Fruit fly (Drosophila melanogaster) ovary, adult (tissue): ENCODE data around the gene CG1840.

Experiments used
- CG17801 ChIP-seq: fragments of 200-800 bp; optimal IDR thresholded peaks from 2 replicates; lab custom pipeline; 2019; ENCODE audit warnings: missing biosample characterization, mild to moderate bottlenecking, missing genetic modification characterization, moderate library complexity; ENCODE audit not compliant: partially characterized antibody

CG1840 gene

DNA sequence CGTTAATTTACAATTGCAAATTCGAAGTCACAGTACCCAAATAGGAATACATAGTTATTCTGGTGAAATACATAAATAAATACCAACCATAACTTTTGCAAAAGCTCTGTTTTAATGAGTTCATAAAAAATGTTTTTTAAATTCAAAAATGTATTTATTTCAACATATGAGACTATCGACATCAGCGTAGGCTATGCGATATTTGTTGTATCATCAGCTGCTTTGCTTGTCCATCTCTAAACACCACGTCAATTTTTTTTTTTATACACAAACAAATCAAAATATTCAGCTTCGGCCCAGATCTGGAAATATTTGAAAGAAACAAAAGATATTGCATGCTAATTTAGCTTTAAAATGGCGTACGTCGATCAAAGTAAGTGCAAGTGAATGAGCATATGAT, at the start of gene CG1840:
CG1840 (plus strand) TSS at position 211 of the 400 bp plus-strand sequence.
- TF ChIP-seq CG17801 (GFP tag; lab: Kevin White, UChicago) = peak; percentile 33

DNA sequence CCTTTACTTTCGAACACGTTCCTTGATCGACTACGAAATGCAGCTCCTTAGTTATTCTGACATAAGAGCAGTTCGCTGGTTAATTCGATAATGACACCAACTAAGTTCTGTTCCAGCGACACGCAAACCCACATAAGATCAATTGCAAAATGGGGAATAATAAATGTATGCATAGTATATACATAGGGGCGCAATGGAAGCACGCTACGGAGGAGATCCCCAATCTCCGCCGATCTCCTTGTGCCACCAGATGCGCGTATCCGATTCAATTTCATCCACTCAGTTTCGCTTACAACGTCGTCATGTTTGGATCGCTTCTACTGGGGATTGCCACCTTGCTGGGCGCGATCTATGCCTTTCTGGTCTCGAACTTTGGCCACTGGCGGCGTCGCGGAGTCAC, 48.8 kb upstream of the CG1840 start, which contains the start of gene Cyp28c1:
Cyp28c1 (plus strand) TSS at position 301 of the 400 bp plus-strand sequence.
- no peak for TF ChIP-seq CG17801 (GFP tag; lab: Kevin White, UChicago)

DNA sequence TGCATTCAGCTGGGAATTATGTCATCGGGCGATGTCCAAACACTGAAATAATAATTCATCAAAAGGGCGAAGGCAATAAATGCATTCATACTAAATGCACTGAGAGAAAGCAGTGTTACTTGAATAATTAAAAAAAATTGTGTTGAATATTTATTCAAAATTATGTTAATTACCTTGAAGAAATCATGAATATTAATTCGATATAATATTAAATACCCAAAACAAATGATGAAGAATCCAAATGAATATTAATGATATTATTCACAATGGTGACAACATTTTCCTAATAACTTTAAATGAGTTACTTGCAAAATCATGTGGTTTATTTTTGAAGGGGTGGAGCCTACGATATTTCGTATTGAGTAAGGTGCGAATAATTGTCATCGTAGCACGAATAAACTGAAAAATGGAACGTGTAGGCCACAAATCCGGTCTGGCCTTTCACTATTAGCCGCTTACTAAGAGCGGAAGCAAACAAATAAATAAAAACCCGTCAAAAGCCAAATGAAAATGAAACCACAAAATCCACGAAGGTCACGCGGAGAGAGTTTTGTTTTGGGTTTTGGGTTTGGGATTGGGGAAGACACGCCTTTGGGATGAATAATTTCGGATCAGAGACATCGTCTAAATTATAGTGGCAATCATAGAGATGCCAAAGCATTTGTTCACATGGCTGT, 46.3 kb upstream of the CG1840 start:
- no peak for TF ChIP-seq CG17801 (GFP tag; lab: Kevin White, UChicago)

DNA sequence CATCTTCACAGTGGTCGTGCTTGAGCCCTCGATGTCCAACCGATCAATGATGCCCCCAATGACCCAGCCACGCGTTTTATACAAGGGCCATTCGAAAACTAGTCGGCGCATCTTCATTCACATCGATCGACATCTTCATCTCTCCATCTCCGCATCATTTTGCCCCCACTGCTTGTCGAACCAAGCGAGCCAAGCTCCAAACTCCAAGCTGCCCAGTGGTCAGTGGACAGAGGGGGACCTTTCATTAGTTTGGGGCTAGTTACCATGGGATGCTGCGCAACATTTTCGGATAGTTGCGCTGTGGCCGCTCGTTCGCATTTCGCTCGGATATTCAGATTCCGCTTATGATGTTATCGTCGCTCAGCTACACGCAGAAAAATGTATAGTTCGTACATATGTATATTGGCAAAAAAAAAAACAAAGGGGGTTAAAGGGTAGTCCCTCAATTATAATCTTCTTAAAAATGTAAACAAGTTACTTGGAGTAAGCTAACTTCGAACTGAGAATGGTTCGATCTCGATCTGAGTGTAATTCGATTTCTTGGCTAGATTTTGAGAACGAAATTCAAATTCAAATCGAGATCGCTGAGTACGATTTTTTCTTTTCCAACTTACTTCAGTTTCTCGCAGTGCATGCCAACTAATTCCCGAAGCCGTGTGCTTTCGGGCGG, 42.0 kb upstream of the CG1840 start, which contains the start of gene CG15740:
CG15740 (minus strand) TSS at position 51 of the 670 bp plus-strand sequence.
- no peak for TF ChIP-seq CG17801 (GFP tag; lab: Kevin White, UChicago)

DNA sequence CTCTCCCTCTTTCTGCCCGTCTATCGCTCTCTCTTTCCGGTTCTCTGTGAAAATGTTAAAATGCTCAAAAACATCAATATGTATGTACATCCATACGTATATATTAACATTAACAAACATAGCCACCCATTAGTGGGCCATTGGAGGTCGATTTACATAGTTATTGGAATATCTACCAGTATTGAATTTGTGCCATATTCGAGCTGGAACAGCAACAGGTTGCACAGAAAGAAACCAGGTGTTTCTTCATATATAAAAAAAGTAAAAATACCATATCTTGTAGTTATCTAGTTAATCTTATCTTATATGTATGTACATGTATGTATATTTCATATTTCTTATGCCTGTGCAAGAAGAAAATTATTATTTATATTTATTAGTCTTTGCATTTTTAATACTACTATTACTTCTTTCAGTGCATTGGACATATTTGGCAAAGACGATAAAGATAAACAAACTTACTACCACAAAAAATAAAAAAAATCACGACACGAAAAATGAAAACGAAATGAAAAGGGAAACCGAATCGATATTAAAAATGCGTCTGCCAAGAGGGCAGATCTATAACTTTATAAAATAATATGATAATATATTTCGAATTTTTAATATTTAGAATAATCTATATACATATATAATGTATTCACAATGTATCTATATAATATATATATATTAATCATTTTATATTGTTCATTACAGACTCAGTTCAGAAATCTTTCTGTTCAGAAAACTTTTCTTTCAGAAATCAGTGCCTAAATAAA, 39.5 kb upstream of the CG1840 start:
- no peak for TF ChIP-seq CG17801 (GFP tag; lab: Kevin White, UChicago)

DNA sequence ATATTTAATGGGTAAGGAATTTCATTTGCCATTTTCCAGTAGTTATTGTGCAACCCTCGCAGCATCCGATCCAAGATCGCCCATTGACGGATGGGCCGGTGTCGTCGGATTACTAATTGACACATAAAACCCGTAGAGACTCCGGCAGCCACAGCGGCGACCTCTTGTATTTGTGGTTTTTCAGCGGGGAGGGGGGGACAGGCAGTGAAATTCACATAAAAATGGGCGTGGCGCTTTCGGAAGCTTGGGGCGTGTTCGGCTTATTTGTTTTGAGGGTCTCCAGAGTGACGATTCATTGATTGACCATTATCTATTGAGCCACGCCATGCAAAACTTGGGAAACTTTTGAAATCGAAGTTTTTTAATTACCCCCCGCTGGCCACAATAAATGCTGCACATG, 38.9 kb upstream of the CG1840 start:
- no peak for TF ChIP-seq CG17801 (GFP tag; lab: Kevin White, UChicago)

DNA sequence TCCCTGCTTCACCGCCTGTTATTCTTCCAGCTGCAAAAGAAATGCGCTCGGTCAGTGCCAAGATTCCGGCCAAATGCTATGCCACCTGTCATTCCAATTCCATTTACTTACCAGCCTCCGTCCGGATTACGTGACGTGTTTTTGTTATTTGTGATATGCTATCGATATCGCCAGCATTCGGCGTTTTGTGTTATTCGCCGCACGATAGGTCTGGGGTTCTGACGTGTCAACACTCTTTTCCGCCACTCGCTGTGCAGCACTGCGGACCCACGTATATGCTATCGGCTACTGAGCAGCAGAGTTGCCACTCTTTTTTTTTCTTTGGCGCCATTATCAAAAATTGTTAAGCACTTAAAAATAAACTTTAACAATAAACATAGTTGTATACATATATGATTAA, 35.8 kb upstream of the CG1840 start, which contains the start of gene p24-1:
p24-1 (minus strand) TSS at position 221 of the 400 bp plus-strand sequence.
- TF ChIP-seq CG17801 (GFP tag; lab: Kevin White, UChicago) = peak; percentile 66

DNA sequence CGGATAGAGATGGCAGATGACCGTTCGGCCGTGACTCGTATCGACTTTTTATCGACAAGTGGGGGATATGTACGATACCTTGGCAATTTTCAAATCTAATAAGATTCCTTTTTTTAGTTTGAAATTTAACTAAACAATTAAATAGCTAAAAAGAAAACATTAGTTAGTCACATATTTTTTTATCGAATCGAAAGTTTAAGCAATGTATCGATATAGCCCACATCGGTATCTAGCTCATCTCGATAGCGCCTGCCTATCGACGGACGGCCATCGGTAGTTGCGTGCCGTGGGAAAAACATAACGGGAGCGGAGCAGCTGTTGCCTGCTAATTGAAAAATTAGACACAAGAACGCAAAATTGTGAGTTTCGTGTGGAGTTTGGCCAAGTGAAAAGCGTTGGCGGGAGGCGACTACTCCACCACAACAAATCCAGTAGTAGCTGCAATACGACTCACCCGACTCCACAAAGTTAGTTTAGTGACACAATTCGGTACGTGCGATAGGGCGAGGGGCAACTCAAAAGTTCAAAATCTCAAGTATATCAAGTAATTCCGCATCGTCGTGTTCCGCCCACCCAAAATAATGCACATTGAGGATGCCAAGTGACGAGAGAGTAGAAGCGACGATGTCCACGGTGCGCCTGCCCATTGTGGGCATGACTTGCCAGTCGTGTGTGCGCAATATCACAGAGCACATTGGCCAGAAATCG, 33.2 kb upstream of the CG1840 start, which contains the start of the genes CG10347 and ATP7:
CG10347 (minus strand) TSS at position 174 of the 708 bp plus-strand sequence.
ATP7 (plus strand) TSS at position 265 of the 708 bp plus-strand sequence.
- peak; percentile 69 for TF ChIP-seq CG17801 (GFP tag; lab: Kevin White, UChicago)

DNA sequence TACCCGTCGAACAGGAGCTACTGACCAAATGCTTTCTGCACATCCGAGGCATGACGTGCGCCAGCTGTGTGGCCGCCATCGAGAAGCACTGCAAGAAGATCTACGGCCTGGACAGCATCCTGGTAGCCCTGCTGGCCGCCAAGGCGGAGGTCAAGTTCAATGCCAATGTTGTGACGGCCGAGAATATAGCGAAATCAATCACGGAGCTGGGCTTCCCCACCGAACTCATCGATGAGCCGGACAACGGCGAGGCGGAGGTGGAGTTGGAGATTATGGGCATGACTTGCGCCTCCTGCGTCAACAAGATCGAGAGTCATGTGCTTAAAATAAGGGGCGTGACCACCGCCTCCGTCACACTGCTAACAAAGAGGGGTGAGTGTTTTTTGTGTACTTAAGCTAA, 32.2 kb upstream of the CG1840 start:
- no peak for TF ChIP-seq CG17801 (GFP tag; lab: Kevin White, UChicago)

DNA sequence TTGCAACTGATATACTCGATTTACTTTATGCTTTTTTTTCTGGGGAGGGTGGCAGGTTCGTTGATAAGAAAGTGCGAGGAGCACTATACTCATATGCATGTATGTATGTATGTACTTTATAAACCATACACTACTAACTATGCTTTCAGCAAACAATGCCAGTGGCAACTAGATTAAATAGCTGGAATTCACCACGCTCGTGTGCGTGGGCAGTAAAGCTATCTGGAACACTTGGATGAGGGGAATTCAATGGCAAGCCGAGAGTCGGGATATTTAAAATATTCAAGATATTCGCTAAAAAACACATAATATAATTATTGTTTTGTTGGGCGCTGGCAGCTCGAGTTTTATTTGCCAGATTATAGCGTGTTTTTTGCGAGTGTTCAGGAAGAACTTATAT, 31.3 kb upstream of the CG1840 start:
- TF ChIP-seq CG17801 (GFP tag; lab: Kevin White, UChicago) = no peak

DNA sequence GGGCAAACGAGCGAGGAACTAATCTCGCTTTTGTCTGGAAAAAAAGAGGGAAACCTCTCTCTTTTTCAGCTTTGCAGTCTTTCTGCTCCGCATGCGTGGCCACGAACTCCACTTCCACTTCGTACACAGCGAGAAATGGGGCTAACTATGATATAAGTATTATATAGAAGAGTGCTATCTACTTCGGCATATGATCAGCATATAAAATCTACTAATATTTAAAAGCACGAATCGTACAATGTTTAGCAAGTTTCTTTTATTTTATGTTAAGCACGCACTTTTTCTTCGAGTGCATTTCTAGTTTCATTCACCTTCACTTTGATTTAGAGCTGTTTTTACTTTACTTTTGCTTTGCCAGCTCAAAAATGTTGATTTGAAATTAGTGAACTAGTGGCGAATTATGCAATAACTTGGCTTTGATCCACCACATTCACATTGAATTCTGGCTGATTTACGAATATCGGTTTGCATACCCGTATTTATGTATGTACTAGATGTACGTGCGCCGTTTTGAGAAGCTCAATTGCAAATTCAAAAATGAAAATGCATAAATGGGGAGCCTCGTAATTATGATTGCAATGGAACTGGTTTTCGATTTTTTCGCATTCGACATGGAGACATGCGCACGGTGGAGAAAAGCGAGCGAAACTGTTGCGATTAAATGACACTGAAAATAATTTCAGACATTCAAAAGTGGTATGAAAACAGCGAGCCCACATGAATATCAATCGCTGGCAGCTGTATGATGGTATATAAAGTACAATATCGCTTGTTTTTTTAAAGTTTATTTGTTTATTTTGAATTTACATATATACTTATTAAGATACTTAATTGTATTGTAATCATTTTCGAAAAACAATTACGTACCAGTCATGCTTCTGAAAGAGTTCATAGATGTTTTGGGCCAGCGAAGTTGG, 30.4 kb upstream of the CG1840 start:
- TF ChIP-seq CG17801 (GFP tag; lab: Kevin White, UChicago) = peak; percentile 93

DNA sequence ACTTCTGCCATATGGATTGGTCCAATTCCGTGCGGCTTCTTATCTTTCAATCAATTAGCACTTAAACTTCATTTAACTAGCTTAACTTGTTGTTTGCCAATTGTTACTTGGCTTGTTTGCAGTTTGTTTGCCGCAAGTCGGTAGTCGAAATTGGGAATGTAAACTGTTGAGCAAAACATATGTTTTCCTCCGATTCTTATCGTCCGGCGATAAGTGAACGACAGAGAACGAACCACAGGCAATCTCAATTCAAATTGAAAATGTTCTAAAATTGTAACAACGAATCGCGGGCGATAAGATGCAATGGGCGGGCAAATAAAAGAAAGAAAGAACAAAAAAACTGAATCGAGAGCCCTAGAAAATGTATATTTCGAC, 29.7 kb upstream of the CG1840 start:
- no peak for TF ChIP-seq CG17801 (GFP tag; lab: Kevin White, UChicago)

DNA sequence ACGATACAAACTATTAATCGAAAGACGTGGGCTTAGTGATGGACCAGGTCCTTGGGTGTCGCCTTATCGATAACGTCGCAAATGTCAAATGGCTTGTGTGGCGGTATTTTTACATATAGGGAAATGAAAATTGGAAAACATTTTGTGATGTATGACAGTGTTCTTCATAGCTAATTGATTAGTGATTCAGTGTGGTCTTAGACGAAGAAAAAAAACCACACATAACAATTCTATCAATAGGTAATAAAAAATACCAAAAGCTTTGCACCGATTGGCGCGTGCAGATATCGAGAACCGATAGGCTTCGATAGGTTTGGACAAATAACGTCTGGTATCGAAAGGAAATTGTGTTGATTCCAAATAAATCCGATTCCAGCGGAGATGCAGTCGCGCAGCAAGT, 19.3 kb upstream of the CG1840 start, which contains the start of the genes Nrd1 and CG1847:
Nrd1 (minus strand) TSS at position 28 of the 400 bp plus-strand sequence.
CG1847 (plus strand) TSS at position 305 of the 400 bp plus-strand sequence.
- no peak for TF ChIP-seq CG17801 (GFP tag; lab: Kevin White, UChicago)
